Worm (Caenorhabditis elegans): ENCODE results near the gene M05D6.2.

DNA sequence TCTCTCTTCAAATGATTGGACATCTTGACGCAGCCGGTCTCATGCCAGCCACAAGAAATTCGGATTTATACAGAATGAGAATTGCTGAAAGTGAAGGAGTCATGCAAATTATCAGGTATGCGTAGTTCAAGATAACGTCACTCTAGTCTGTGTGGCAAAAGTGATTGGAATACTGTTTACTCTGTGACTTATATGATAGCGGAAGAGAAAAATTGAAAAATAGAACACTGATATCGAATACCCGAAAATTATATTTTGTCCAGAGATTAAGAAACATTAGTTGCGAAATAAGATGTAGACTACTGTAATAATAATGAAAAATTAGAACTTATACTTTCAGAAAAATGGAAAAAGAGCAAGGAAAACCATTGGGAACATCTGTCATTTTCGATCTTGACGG lies 47.6 kb downstream of the M05D6.2 start:
- no peak for TF ChIP-seq lin-39 (tag; optimal IDR thresholded peaks at IDR 0.05)
- no peak for TF ChIP-seq aly-2 (tag; optimal IDR thresholded peaks at IDR 0.05)
- TF ChIP-seq nhr-11 (tag; optimal IDR thresholded peaks at IDR 0.05) = no peak
- TF ChIP-seq nhr-77 (tag; optimal IDR thresholded peaks at IDR 0.05) = no peak
- no peak for TF ChIP-seq sea-2 (GFP tag; optimal IDR thresholded peaks at IDR 0.05)
- TF ChIP-seq tbx-2 (tag; optimal IDR thresholded peaks at IDR 0.05) = no peak
- no peak for TF ChIP-seq ama-1 (optimal IDR thresholded peaks at IDR 0.05)
- TF ChIP-seq ceh-28 (tag; optimal IDR thresholded peaks at IDR 0.05) = no peak
